Worm (Caenorhabditis elegans) whole organism, midembryonic: ENCODE results near the gene F17E9.16.

ENCODE experiments used
- T22C8.4 ChIP-seq: fragments of 200-800 bp; sonication (Bioruptor generic); IDR thresholded peaks from 2 replicates; pipeline ENCODE4 v1.3.6; 2022; ENCODE audit warnings: missing genetic modification characterization, missing compliant biosample characterization
- cog-1 ChIP-seq: sonication (generic microtip); optimal IDR thresholded peaks from 2 replicates; lab custom pipeline; 2016; ENCODE audit warnings: missing genetic modification characterization, missing compliant biosample characterization
- flt-1 ChIP-seq: fragments of 200-800 bp; sonication (Bioruptor generic); IDR thresholded peaks from 2 replicates; pipeline ENCODE4 v1.3.6; 2022; ENCODE audit warnings: missing genetic modification characterization, missing compliant biosample characterization
- ztf-29 ChIP-seq: fragments of 200-800 bp; sonication (Bioruptor generic); IDR thresholded peaks from 2 replicates; pipeline ENCODE4 v1.3.6; 2022; ENCODE audit warnings: missing genetic modification reagents, missing genetic modification characterization, missing compliant biosample characterization

DNA sequence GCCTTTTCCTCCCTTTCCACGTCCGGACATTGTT lies 18.4 kb upstream of the F17E9.16 start, which contains the start of gene his-31:
- no peak for TF ChIP-seq T22C8.4
- TF ChIP-seq ztf-29 (GFP tag; lab: Robert Waterston, UW): no peak
- TF ChIP-seq flt-1 (GFP tag; lab: Robert Waterston, UW): no peak
- no peak for TF ChIP-seq cog-1 (tag; lab: Kevin White, UChicago)
